Worm (Caenorhabditis elegans): ENCODE measurements around the gene Y94H6A.10.

Gene Y94H6A.10

ce11 chrIV:2734675-2735074, 24.2 kb upstream of the Y94H6A.10 start:
- TF ChIP-seq lsy-27 (tag; optimal IDR thresholded peaks at IDR 0.05; ENCODE audit: borderline replicate concordance, insufficient read depth) (no peak), dpff-1 (tag; optimal IDR thresholded peaks at IDR 0.05) (no peak), ztf-6 (GFP tag; IDR thresholded peaks at IDR 0.05) (no peak), chd-7 (tag; optimal IDR thresholded peaks at IDR 0.05) (no peak), T07F8.4 (tag; optimal IDR thresholded peaks at IDR 0.05) (no peak), K11D2.4 (GFP tag; IDR thresholded peaks at IDR 0.05) (no peak), egl-44 (GFP tag; IDR thresholded peaks at IDR 0.05) (no peak), F55B11.4 (tag; optimal IDR thresholded peaks at IDR 0.05; ENCODE audit: borderline replicate concordance, insufficient read depth) (no peak), ztf-25 (GFP tag; IDR thresholded peaks at IDR 0.05) (no peak), atf-7 (tag; optimal IDR thresholded peaks at IDR 0.05) (no peak), ceh-40 (GFP tag; IDR thresholded peaks at IDR 0.05) (no peak), attf-3 (GFP tag; conservative IDR thresholded peaks at IDR 0.05) (no peak), madf-10 (tag; optimal IDR thresholded peaks at IDR 0.05) (no peak), pbrm-1 (GFP tag; IDR thresholded peaks at IDR 0.05) (no peak), lin-40 (tag; optimal IDR thresholded peaks at IDR 0.05) (no peak), zfh-2 (GFP tag; conservative IDR thresholded peaks at IDR 0.05) (no peak)

ce11 chrIV:2729957-2730356, 19.5 kb upstream of the Y94H6A.10 start, which contains the start of gene Y94H6A.2:
TSS of gene Y94H6A.2 (plus strand) at chrIV:2730292.
- peak; percentile 67 for TF ChIP-seq nhr-80 (tag; optimal IDR thresholded peaks at IDR 0.05)
- TF ChIP-seq rpc-1 (optimal IDR thresholded peaks at IDR 0.05): no peak
- no peak for TF ChIP-seq rpc-1 (tag; optimal IDR thresholded peaks at IDR 0.05)
- no peak for TF ChIP-seq C06A6.2 (GFP tag; conservative IDR thresholded peaks at IDR 0.05)

ce11 chrIV:2725784-2726183, 15.3 kb upstream of the Y94H6A.10 start, which contains the start of gene ubxn-2:
TSS of gene ubxn-2 (minus strand) at chrIV:2725819.
- TF ChIP-seq F55B11.4 (tag; optimal IDR thresholded peaks at IDR 0.05; ENCODE audit: borderline replicate concordance, insufficient read depth): no peak
- peak; percentile 96 for TF ChIP-seq ztf-18 (tag; optimal IDR thresholded peaks at IDR 0.05)
- peak; percentile 31 for TF ChIP-seq efl-1 (GFP tag; optimal IDR thresholded peaks at IDR 0.05)
- TF ChIP-seq nhr-80 (tag; optimal IDR thresholded peaks at IDR 0.05): peak; percentile 32
- TF ChIP-seq ztf-22 (GFP tag; optimal IDR thresholded peaks at IDR 0.05): no peak
- TF ChIP-seq attf-3 (GFP tag; conservative IDR thresholded peaks at IDR 0.05): peak; percentile 36
- no peak for TF ChIP-seq aptf-2 (GFP tag; conservative IDR thresholded peaks at IDR 0.05)
- peak; percentile 56; the same call in 1 of the 2 replicates for TF ChIP-seq rcor-1 (GFP tag; IDR thresholded peaks at IDR 0.05)
- no peak for TF ChIP-seq bed-1 (GFP tag; IDR thresholded peaks at IDR 0.05)
- peak; percentile 67; the same call in 1 of the 2 replicates for TF ChIP-seq hsf-1 (GFP tag; IDR thresholded peaks at IDR 0.05)
- TF ChIP-seq tbp1 (GFP tag; optimal IDR thresholded peaks at IDR 0.05): peak; percentile 58
- TF ChIP-seq madf-3 (GFP tag; IDR thresholded peaks at IDR 0.05): 0 out of 2 replicates have a peak, but pooled peaks have one; percentile 60
- 0 out of 2 replicates have a peak, but pooled peaks have one; percentile 33 for TF ChIP-seq attf-6 (GFP tag; IDR thresholded peaks at IDR 0.05)
- peak; percentile 91 for TF ChIP-seq Y53G8AR.9 (GFP tag; conservative IDR thresholded peaks at IDR 0.05)
- no peak for TF ChIP-seq F52B5.7 (tag; optimal IDR thresholded peaks at IDR 0.05)
- no peak for TF ChIP-seq zim-3 (tag; optimal IDR thresholded peaks at IDR 0.05)
- peak; percentile 29; the same call in 1 of the 2 replicates for TF ChIP-seq ekl-4 (GFP tag; IDR thresholded peaks at IDR 0.05)
- TF ChIP-seq B0336.3 (GFP tag; IDR thresholded peaks at IDR 0.05): peak; percentile 73
- TF ChIP-seq madf-6 (GFP tag; IDR thresholded peaks at IDR 0.05): peak; percentile 62
- peak; percentile 85 for TF ChIP-seq lin-40 (tag; optimal IDR thresholded peaks at IDR 0.05)
- no peak for TF ChIP-seq hrde-1 (tag; optimal IDR thresholded peaks at IDR 0.05; ENCODE audit: borderline replicate concordance)
- TF ChIP-seq Y67H2A.10 (GFP tag; conservative IDR thresholded peaks at IDR 0.05): no peak
- TF ChIP-seq hmg-20 (GFP tag; IDR thresholded peaks at IDR 0.05): peak; percentile 61; the same call in 1 of the 2 replicates
- TF ChIP-seq F23B12.7 (tag; optimal IDR thresholded peaks at IDR 0.05; ENCODE audit: insufficient read depth): peak; percentile 35
- TF ChIP-seq snpc-1.1 (tag; optimal IDR thresholded peaks at IDR 0.05; ENCODE audit: insufficient read depth): no peak
- TF ChIP-seq nfyb-1 (GFP tag; IDR thresholded peaks at IDR 0.05): peak; percentile 83
- TF ChIP-seq ztf-26 (tag; optimal IDR thresholded peaks at IDR 0.05): peak; percentile 70
- no peak for TF ChIP-seq Y95B8A.8 (GFP tag; IDR thresholded peaks at IDR 0.05)
- TF ChIP-seq ceh-27 (GFP tag; optimal IDR thresholded peaks at IDR 0.05): peak; percentile 26
- peak; percentile 89 for TF ChIP-seq mcd-1 (GFP tag; IDR thresholded peaks at IDR 0.05)

Measured in whole organism, young adult.